Fruit fly (Drosophila melanogaster): ENCODE data around the gene CG11811.

- TF ChIP-seq CG8478 (optimal IDR thresholded peaks at IDR 0.05) (no peak), CTCF (optimal IDR thresholded peaks at IDR 0.05) (no peak)
Observed at dm6 chr3L:10667341-10667740, 23.5 kb upstream of the CG11811 start.

All from S2 (cell line).